Worm (Caenorhabditis elegans) whole organism, L4 larva: ENCODE data around the gene hsp-43.

ENCODE experiments used
- D1046.2 ChIP-seq: fragments of 200-800 bp; sonication (Bioruptor generic); IDR thresholded peaks from 2 replicates; pipeline ENCODE4 v1.3.6; 2022; ENCODE audit warnings: missing genetic modification characterization, missing compliant biosample characterization
- T20F7.1 ChIP-seq: fragments of 200-800 bp; sonication (Bioruptor generic); optimal IDR thresholded peaks from 2 replicates; lab custom pipeline; 2018; ENCODE audit warnings: mild to moderate bottlenecking, missing genetic modification characterization, missing compliant biosample characterization
- aha-1 ChIP-seq: fragments of 150-350 bp; peaks from one replicate; lab custom pipeline; 2014; ENCODE audit warnings: missing biosample characterization, missing genetic modification characterization
- ceh-44 ChIP-seq: fragments of 200-800 bp; sonication (Bioruptor generic); IDR thresholded peaks from 2 replicates; pipeline ENCODE4 v1.3.6; 2022; ENCODE audit warnings: missing genetic modification reagents, missing genetic modification characterization, missing compliant biosample characterization
- ces-1 ChIP-seq: fragments of 150-350 bp; sonication (generic microtip); optimal IDR thresholded peaks from 4 replicates; lab custom pipeline; 2014; ENCODE audit warnings: missing biosample characterization, missing genetic modification reagents, missing genetic modification characterization
- daf-16 ChIP-seq, 3 experiments: sonication (generic microtip); optimal IDR thresholded peaks; 2 replicates each; lab custom pipeline; 2016 to 2017; ENCODE audit warnings: missing genetic modification characterization in 3 of 3, missing genetic modification reagents in 3 of 3, mild to moderate bottlenecking in 2 of 3, missing compliant biosample characterization in 2 of 3, missing biosample characterization in 1 of 3, moderate library complexity in 1 of 3
- dmd-6 ChIP-seq: fragments of 200-800 bp; sonication (Bioruptor generic); IDR thresholded peaks from 2 replicates; pipeline ENCODE4 v1.3.6; 2022; ENCODE audit warnings: missing genetic modification reagents, missing genetic modification characterization, missing compliant biosample characterization
- dmd-9 ChIP-seq: fragments of 200-800 bp; sonication (Bioruptor generic); IDR thresholded peaks from 2 replicates; pipeline ENCODE4 v1.3.6; 2022; ENCODE audit warnings: missing genetic modification reagents, missing genetic modification characterization, missing compliant biosample characterization
- egl-27 ChIP-seq: sonication (generic microtip); optimal IDR thresholded peaks from 3 replicates; lab custom pipeline; 2017; ENCODE audit warnings: missing biosample characterization, missing genetic modification reagents, missing genetic modification characterization
- egl-43 ChIP-seq: fragments of 200-800 bp; sonication (Bioruptor generic); IDR thresholded peaks from 2 replicates; pipeline ENCODE4 v1.3.6; 2022; ENCODE audit warnings: missing genetic modification reagents, missing genetic modification characterization, missing compliant biosample characterization
- hif-1 ChIP-seq, 2 experiments: sonication (generic microtip); optimal IDR thresholded peaks; 2 replicates each; lab custom pipeline; 2016 to 2017; ENCODE audit warnings: missing compliant biosample characterization in 2 of 2, missing genetic modification characterization in 2 of 2, missing genetic modification reagents in 2 of 2, missing genotype in 2 of 2, mild to moderate bottlenecking in 1 of 2
- hlh-11 ChIP-seq: fragments of 200-800 bp; sonication (Bioruptor generic); optimal IDR thresholded peaks from 2 replicates; lab custom pipeline; 2018; ENCODE audit warnings: mild to moderate bottlenecking, missing genetic modification characterization, missing compliant biosample characterization
- hlh-30 ChIP-seq: sonication (generic microtip); optimal IDR thresholded peaks from 2 replicates; lab custom pipeline; 2017; ENCODE audit warnings: antibody characterized with exemption, mild to moderate bottlenecking, missing genetic modification characterization, missing compliant biosample characterization; ENCODE audit not compliant: insufficient read depth
- hmg-1.1 ChIP-seq: fragments of 200-800 bp; sonication (Bioruptor generic); IDR thresholded peaks from 2 replicates; pipeline ENCODE4 v1.3.6; 2022; ENCODE audit warnings: missing genetic modification reagents, missing genetic modification characterization, missing compliant biosample characterization
- lin-29 ChIP-seq: fragments of 200-800 bp; sonication (Bioruptor generic); IDR thresholded peaks from 2 replicates; pipeline ENCODE4 v1.3.6; 2022; ENCODE audit warnings: missing genetic modification reagents, missing genetic modification characterization, missing compliant biosample characterization
- lin-38 ChIP-seq: fragments of 200-800 bp; sonication (Bioruptor generic); IDR thresholded peaks from 2 replicates; pipeline ENCODE4 v1.3.6; 2022; ENCODE audit warnings: missing genetic modification reagents, missing genetic modification characterization, missing compliant biosample characterization
- lin-39 ChIP-seq: fragments of 150-350 bp; optimal IDR thresholded peaks from 2 replicates; lab custom pipeline; 2014; ENCODE audit warnings: missing biosample characterization, missing genetic modification reagents, missing genetic modification characterization
- lsy-2 ChIP-seq, 2 experiments: fragments of 150-350 bp in 1 of 2; sonication (generic microtip) in 1 of 2; optimal IDR thresholded peaks; 2 replicates each; lab custom pipeline; 2014 to 2017; ENCODE audit warnings: missing biosample characterization in 2 of 2, missing genetic modification characterization in 2 of 2
- madf-5 ChIP-seq, 2 experiments: fragments of 200-800 bp; sonication (Bioruptor generic); IDR thresholded peaks; 2 replicates each; pipeline ENCODE4 v1.3.6; 2022; ENCODE audit warnings: missing compliant biosample characterization in 2 of 2, missing genetic modification characterization in 2 of 2
- mep-1 ChIP-seq: fragments of 150-350 bp; sonication (generic microtip); optimal IDR thresholded peaks from 3 replicates; lab custom pipeline; 2014; ENCODE audit warnings: missing biosample characterization, missing genetic modification characterization
- nhr-10 ChIP-seq: fragments of 150-350 bp; optimal IDR thresholded peaks from 2 replicates; lab custom pipeline; 2014; ENCODE audit warnings: missing biosample characterization, missing genetic modification characterization
- nhr-102 ChIP-seq: sonication (generic microtip); optimal IDR thresholded peaks from 2 replicates; lab custom pipeline; 2016; ENCODE audit warnings: mild to moderate bottlenecking, missing genetic modification characterization, moderate library complexity, missing compliant biosample characterization
- nhr-11 ChIP-seq: fragments of 150-350 bp; optimal IDR thresholded peaks from 2 replicates; lab custom pipeline; 2014; ENCODE audit warnings: missing biosample characterization, missing genetic modification characterization
- nhr-111 ChIP-seq: fragments of 200-800 bp; sonication (Bioruptor generic); optimal IDR thresholded peaks from 2 replicates; lab custom pipeline; 2018; ENCODE audit warnings: mild to moderate bottlenecking, missing genetic modification characterization, missing compliant biosample characterization
- nhr-48 ChIP-seq: sonication (generic microtip); optimal IDR thresholded peaks from 2 replicates; lab custom pipeline; 2016; ENCODE audit warnings: mild to moderate bottlenecking, missing genetic modification characterization, missing compliant biosample characterization
- nhr-6 ChIP-seq: fragments of 150-350 bp; optimal IDR thresholded peaks from 2 replicates; lab custom pipeline; 2014; ENCODE audit warnings: missing biosample characterization, missing genetic modification characterization
- nhr-77 ChIP-seq: fragments of 150-350 bp; optimal IDR thresholded peaks from 2 replicates; lab custom pipeline; 2014; ENCODE audit warnings: missing biosample characterization, missing genetic modification characterization
- pha-4 ChIP-seq, 2 experiments: fragments of 150-350 bp in 1 of 2; fragments of 200-800 bp in 1 of 2; sonication (Bioruptor generic) in 1 of 2; IDR thresholded peaks in 1 of 2; optimal IDR thresholded peaks in 1 of 2; 2 replicates each; pipeline versions ENCODE4 v1.3.6 to Lab custom; 2014 to 2022; ENCODE audit warnings: missing genetic modification characterization in 2 of 2, missing genetic modification reagents in 2 of 2, missing biosample characterization in 1 of 2, missing compliant biosample characterization in 1 of 2
- pqm-1 ChIP-seq: sonication (generic microtip); optimal IDR thresholded peaks from 2 replicates; lab custom pipeline; 2017; ENCODE audit warnings: missing biosample characterization, missing genetic modification characterization
- rbr-2 ChIP-seq: sonication (generic microtip); optimal IDR thresholded peaks from 2 replicates; lab custom pipeline; 2016; ENCODE audit warnings: missing genotype, missing genetic modification characterization, missing compliant biosample characterization
- sdz-12 ChIP-seq: fragments of 200-800 bp; sonication (Bioruptor generic); optimal IDR thresholded peaks from 2 replicates; lab custom pipeline; 2018; ENCODE audit warnings: mild to moderate bottlenecking, missing genetic modification characterization, missing compliant biosample characterization
- snpc-1.2 ChIP-seq: fragments of 200-800 bp; sonication (Bioruptor generic); IDR thresholded peaks from 2 replicates; pipeline ENCODE4 v1.3.6; 2022; ENCODE audit warnings: missing genetic modification reagents, missing genetic modification characterization, missing compliant biosample characterization
- spr-1 ChIP-seq: sonication (generic microtip); optimal IDR thresholded peaks from 2 replicates; lab custom pipeline; 2016; ENCODE audit warnings: mild to moderate bottlenecking, missing genetic modification characterization, missing compliant biosample characterization
- unc-39 ChIP-seq: sonication (generic microtip); optimal IDR thresholded peaks from 2 replicates; lab custom pipeline; 2017; ENCODE audit warnings: missing biosample characterization, missing genetic modification characterization
- vab-7 ChIP-seq: fragments of 200-800 bp; sonication (Bioruptor generic); IDR thresholded peaks from 2 replicates; pipeline ENCODE4 v1.3.6; 2022; ENCODE audit warnings: missing genetic modification reagents, missing genetic modification characterization, missing compliant biosample characterization
- zfp-2 ChIP-seq: sonication (generic microtip); optimal IDR thresholded peaks from 2 replicates; lab custom pipeline; 2016; ENCODE audit warnings: mild to moderate bottlenecking, missing genetic modification characterization, missing compliant biosample characterization
- zip-2 ChIP-seq: fragments of 150-350 bp; optimal IDR thresholded peaks from 2 replicates; lab custom pipeline; 2014; ENCODE audit warnings: missing biosample characterization, missing genetic modification characterization
- ztf-11 ChIP-seq: fragments of 150-350 bp; optimal IDR thresholded peaks from 2 replicates; lab custom pipeline; 2014; ENCODE audit warnings: missing biosample characterization, missing genetic modification characterization
- ztf-7 ChIP-seq: fragments of 150-350 bp; optimal IDR thresholded peaks from 2 replicates; lab custom pipeline; 2014; ENCODE audit warnings: missing biosample characterization, missing genetic modification characterization

Gene hsp-43

DNA sequence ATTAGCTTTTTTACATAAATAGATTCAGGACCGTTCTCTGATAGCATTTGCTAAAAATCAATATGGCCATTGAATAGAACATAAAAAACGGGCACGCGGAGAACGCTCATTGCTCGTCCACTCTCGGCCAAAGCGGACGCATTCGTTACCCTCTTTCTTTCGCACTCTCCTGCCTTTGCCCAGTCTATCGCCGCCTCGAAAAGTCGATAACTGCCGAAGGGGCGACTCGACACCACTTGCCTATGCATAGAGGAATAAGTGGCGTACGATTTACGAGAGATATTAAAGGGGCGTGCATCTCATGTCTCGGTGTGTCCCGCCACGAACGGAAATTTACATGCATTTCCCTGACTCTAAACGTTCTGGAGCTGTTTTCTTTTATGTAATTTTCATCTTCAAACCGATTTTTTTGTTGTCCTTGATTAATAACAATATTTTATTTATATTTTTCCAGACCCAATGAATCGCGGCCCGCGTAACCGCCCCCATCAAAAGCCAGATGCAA, 27.9 kb upstream of the hsp-43 start, which contains the start of gene W05H9.4 (continued):
- TF ChIP-seq spr-1 (no peak), mep-1 (tag; lab: Kevin White, UChicago) (peak; percentile 44), hmg-1.1 (GFP tag; lab: Robert Waterston, UW) (peak; percentile 47; the same call in 1 of the 2 replicates), snpc-1.2 (GFP tag; lab: Robert Waterston, UW) (0 out of 2 replicates have a peak, but pooled peaks have one; percentile 8), nhr-6 (no peak), dmd-6 (peak; percentile 8; the same call in 1 of the 2 replicates)
- TF ChIP-seq, all 104 proteins: peak for 14

DNA sequence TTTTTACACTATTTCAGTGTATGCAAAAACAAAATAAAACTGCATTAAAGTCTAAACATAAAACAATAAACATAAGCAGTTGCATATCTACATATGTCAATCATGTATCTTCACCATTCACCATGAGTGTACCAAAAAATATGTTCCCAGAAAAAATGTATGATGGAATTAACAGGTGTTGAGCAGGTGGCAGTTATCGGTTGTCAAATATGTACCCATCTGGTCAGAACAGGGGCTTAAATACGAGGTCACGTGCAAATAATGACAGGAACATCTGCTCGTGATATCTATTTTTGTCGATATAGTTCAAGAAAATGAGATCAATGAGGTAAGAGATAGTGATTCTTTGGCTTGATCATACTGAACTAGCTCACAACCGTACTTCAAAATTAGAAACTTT, 23.7 kb upstream of the hsp-43 start:
- TF ChIP-seq lin-38 (GFP tag; lab: Robert Waterston, UW) = no peak
- TF ChIP-seq sdz-12 (GFP tag; lab: Kevin White, UChicago) = no peak
- no peak for TF ChIP-seq hif-1 (tag; optimal IDR thresholded peaks at IDR 0.05; lab: Kevin White, UChicago)
- TF ChIP-seq aha-1 (tag; lab: Kevin White, UChicago) = peak; percentile 69
- TF ChIP-seq zip-2 (tag; lab: Kevin White, UChicago) = no peak
- no peak for TF ChIP-seq lin-29 (GFP tag; lab: Robert Waterston, UW)
- TF ChIP-seq hlh-30 (tag; lab: Kevin White, UChicago) = peak; percentile 36
- TF ChIP-seq nhr-11 (tag; lab: Kevin White, UChicago) = peak; percentile 14
- no peak for TF ChIP-seq nhr-111 (GFP tag; lab: Kevin White, UChicago)
- TF ChIP-seq pqm-1 (tag; lab: Kevin White, UChicago) = no peak
- no peak for TF ChIP-seq zfp-2 (tag; lab: Kevin White, UChicago)
- TF ChIP-seq hlh-11 (tag; lab: Kevin White, UChicago) = no peak
- TF ChIP-seq daf-16 (GFP tag; optimal IDR thresholded peaks at IDR 0.05; lab: Kevin White, UChicago) = peak in 1 of 2 experiments; percentile 3
- TF ChIP-seq daf-16 (tag; optimal IDR thresholded peaks at IDR 0.05; lab: Kevin White, UChicago) = no peak
- TF ChIP-seq ztf-11 = no peak
- no peak for TF ChIP-seq ceh-44 (GFP tag; lab: Robert Waterston, UW)
- peak in 1 of 2 experiments; percentile 14 for TF ChIP-seq lsy-2 (tag; optimal IDR thresholded peaks at IDR 0.05; lab: Kevin White, UChicago)
- TF ChIP-seq dmd-9 (GFP tag; lab: Robert Waterston, UW) = no peak
- no peak for TF ChIP-seq madf-5 (GFP tag; IDR thresholded peaks at IDR 0.05; lab: Robert Waterston, UW)
- no peak for TF ChIP-seq unc-39 (tag; lab: Kevin White, UChicago)
- no peak for TF ChIP-seq T20F7.1 (GFP tag; lab: Kevin White, UChicago)
- no peak for TF ChIP-seq pha-4 (GFP tag; IDR thresholded peaks at IDR 0.05; lab: Robert Waterston, UW)
- no peak for TF ChIP-seq pha-4 (tag; optimal IDR thresholded peaks at IDR 0.05; lab: Kevin White, UChicago)
- no peak for TF ChIP-seq nhr-10 (tag; lab: Kevin White, UChicago)

DNA sequence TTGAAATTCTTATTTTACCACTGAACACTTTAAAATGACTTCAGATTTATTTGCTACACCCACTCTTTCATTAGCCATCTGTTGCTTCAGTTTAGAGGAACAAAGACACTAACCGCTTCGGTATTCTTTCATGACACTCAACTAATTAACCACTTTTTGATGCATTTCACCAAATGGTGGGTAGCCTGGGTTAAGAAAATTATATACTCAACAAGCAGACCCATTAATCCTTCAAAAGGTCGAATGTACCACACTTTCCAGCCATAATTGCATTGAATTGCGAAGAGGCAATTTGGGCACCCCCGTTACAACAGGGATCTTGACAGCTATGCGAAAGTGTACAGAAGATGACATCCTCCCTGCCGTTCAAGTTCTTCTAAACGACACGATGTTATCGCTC, 23.1 kb upstream of the hsp-43 start:
- TF ChIP-seq rbr-2 (tag; lab: Kevin White, UChicago) (no peak), D1046.2 (GFP tag; lab: Robert Waterston, UW) (no peak), ceh-44 (GFP tag; lab: Robert Waterston, UW) (no peak), egl-43 (GFP tag; lab: Robert Waterston, UW) (no peak), ztf-7 (no peak), lsy-2 (tag; optimal IDR thresholded peaks at IDR 0.05; lab: Kevin White, UChicago) (no peak), pqm-1 (tag; lab: Kevin White, UChicago) (no peak), lin-39 (tag; lab: Kevin White, UChicago) (no peak), egl-27 (tag; lab: Kevin White, UChicago) (no peak), nhr-48 (no peak), nhr-102 (tag; lab: Kevin White, UChicago) (no peak), nhr-77 (tag; lab: Kevin White, UChicago) (no peak), ces-1 (GFP tag; lab: Kevin White, UChicago) (no peak), vab-7 (GFP tag; lab: Robert Waterston, UW) (no peak)
